Worm (Caenorhabditis elegans): Measurements from ENCODE around the gene F58B4.6.

DNA sequence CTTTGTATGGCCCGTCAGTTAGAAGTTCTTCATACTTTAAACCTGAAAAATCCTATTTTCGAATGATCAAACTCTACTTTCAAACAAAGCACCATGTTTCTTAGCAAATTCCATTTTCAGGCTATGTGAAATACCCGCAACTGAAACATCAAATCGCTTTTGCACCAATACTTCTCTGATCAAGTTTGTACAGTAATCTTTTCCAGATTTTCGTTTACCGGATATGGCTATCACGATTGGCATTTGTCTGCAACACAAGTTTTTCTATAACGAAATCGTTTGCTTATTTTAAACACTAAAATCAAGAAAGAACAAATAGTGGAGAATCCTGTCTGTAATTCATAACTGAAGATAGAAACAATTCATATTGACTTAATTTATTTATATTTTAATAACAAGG lies 28.5 kb upstream of the F58B4.6 start, which contains the start of gene F32D8.13:
- TF ChIP-seq ztf-4 (tag; optimal IDR thresholded peaks at IDR 0.05) (no peak), ZK546.5 (tag; optimal IDR thresholded peaks at IDR 0.05) (peak; percentile 10), nhr-129 (tag; optimal IDR thresholded peaks at IDR 0.05) (no peak), ama-1 (optimal IDR thresholded peaks at IDR 0.05) (peak; percentile 56), lin-39 (tag; optimal IDR thresholded peaks at IDR 0.05) (no peak), ceh-82 (tag; optimal IDR thresholded peaks at IDR 0.05) (no peak)

All from whole organism, L2 larva.